Fruit fly (Drosophila melanogaster): ENCODE measurements around the gene CG43740.
A peak's percentile ranks its signal among the peaks of the same experiment; 100 is the strongest.

The CG43740 gene

DNA sequence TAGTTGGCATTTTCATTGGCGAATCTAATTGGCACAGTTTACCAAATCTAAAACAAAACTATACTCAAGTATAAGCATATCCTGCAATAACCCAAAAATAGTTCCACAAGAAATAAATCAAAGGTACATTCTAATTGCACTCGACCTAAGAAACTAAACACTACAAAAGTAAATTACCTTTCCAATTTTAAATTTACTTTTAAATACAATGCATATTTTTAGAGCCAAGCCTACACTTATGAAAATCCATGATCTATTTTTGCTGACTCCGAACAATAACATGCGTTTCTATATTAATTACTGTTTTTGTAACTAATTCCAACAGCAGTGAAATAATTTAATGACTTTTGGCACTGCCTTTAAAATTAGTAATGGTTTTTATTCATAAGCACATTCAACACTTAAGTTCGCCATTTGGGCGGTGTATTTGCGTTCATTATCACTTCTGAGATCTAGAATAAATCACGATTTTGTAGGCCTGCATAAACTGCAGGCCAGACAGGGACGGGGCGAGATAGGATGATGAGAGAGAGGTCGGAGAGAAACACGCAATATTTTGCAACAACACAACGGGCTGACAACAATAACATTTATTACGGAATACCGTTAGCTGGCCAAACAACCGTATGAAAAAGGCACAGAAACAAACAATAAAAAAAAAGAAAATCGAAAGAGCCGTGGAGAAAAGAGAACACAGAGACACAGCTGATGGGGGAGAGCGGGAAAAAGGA, 8.5 kb upstream of the CG43740 start (continued):
- TF ChIP-seq da (GFP tag; optimal IDR thresholded peaks at IDR 0.05) (no peak), Xrp1 (GFP tag; IDR thresholded peaks at IDR 0.05) (no peak), Hr3 (GFP tag; optimal IDR thresholded peaks at IDR 0.05) (peak; percentile 6), CG12155 (GFP tag; optimal IDR thresholded peaks at IDR 0.05) (no peak), CG30403 (GFP tag; optimal IDR thresholded peaks at IDR 0.05) (peak; percentile 46), CG6272 (GFP tag; IDR thresholded peaks at IDR 0.05) (no peak), nerfin-1 (tag; optimal IDR thresholded peaks at IDR 0.05) (peak; percentile 19), CG17802 (tag; optimal IDR thresholded peaks at IDR 0.05) (no peak), crol (GFP tag; IDR thresholded peaks at IDR 0.05) (no peak), Hr39 (optimal IDR thresholded peaks at IDR 0.05) (no peak), CG15269 (tag; optimal IDR thresholded peaks at IDR 0.05) (no peak), CG13894 (tag; optimal IDR thresholded peaks at IDR 0.05) (no peak), CG9727 (GFP tag; optimal IDR thresholded peaks at IDR 0.05) (peak; percentile 25), pros (GFP tag; optimal IDR thresholded peaks at IDR 0.05) (no peak), trh (GFP tag; optimal IDR thresholded peaks at IDR 0.05) (no peak), PHDP (tag; optimal IDR thresholded peaks at IDR 0.05) (no peak), Mad (GFP tag; optimal IDR thresholded peaks at IDR 0.05) (no peak), twi (tag; optimal IDR thresholded peaks at IDR 0.05) (no peak), CG6854 (GFP tag; optimal IDR thresholded peaks at IDR 0.05) (no peak), CG17359 (tag; optimal IDR thresholded peaks at IDR 0.05) (no peak), CG32767 (GFP tag; IDR thresholded peaks at IDR 0.05) (no peak), CG2889 (GFP tag; IDR thresholded peaks at IDR 0.05) (no peak)

DNA sequence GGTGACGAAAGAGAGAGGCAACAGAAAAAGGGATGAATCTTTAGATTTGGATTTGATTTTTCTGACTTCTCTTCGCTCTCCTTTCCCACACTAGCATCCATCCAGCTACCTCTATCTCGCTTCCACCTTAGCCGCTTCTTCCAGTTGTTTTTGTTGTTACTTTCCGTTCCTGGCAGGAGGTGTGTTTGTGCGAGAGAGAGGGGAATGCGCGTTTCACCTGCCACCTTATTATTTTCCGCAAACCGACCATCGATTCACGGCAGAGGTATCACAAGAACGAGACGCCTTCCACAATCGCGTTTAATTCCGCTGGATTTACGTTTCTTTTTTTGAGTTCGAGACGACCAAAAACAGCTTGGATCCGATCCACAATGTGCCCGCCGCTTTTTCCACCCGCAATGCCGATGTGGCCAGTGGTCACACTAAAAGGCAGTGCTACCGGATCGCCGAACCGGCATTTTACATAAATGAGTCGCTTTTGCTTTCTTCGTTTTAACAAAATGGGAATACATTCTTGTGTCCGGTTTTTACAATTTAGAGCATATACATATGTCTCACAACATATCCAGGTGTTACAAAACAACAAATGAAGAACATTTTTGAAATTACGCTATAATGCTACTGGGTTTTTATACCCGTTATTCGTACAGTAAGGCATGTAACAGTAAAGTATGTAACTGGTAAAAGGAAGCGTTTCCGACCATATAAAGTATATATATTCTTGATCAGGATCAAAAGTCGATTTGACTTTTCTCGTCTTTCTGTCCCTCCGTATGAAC, 7.7 kb upstream of the CG43740 start, which contains the start of gene alpha-Man-Ia:
alpha-Man-Ia (minus strand) TSS at position 392 of the 779 bp plus-strand sequence.
- TF ChIP-seq Dref (GFP tag; IDR thresholded peaks at IDR 0.05), result peak; percentile 56
- TF ChIP-seq CG3995 (GFP tag; optimal IDR thresholded peaks at IDR 0.05), result peak; percentile 89
- TF ChIP-seq tgo (GFP tag; IDR thresholded peaks at IDR 0.05), result peak; percentile 19; the same call in 1 of the 3 replicates
- TF ChIP-seq CG8089 (GFP tag; optimal IDR thresholded peaks at IDR 0.05), result no peak
- peak; percentile 55; the same call in 2 of the 3 replicates for TF ChIP-seq CG17361 (GFP tag; IDR thresholded peaks at IDR 0.05)
- TF ChIP-seq gem (tag; optimal IDR thresholded peaks at IDR 0.05), result peak; percentile 18
- peak; percentile 26 for TF ChIP-seq jumu (GFP tag; optimal IDR thresholded peaks at IDR 0.05)
- TF ChIP-seq CG9215 (GFP tag; IDR thresholded peaks at IDR 0.05), result 0 out of 2 replicates have a peak, but pooled peaks have one; percentile 18
- TF ChIP-seq slbo (GFP tag; IDR thresholded peaks at IDR 0.05), result peak; percentile 42; the same call in 1 of the 2 replicates
- TF ChIP-seq phol (tag; optimal IDR thresholded peaks at IDR 0.05), result peak; percentile 49
- TF ChIP-seq lola (GFP tag; optimal IDR thresholded peaks at IDR 0.05), result peak in 1 of 3 experiments; percentile 20
- TF ChIP-seq lab (GFP tag; optimal IDR thresholded peaks at IDR 0.05), result peak; percentile 1
- TF ChIP-seq insv (GFP tag; optimal IDR thresholded peaks at IDR 0.05), result peak in 1 of 2 experiments; percentile 8
- TF ChIP-seq CG18619 (GFP tag; optimal IDR thresholded peaks at IDR 0.05), result peak; percentile 19
- no peak for TF ChIP-seq Bdp1 (GFP tag; optimal IDR thresholded peaks at IDR 0.05)
- peak; percentile 7 for TF ChIP-seq az2 (GFP tag; optimal IDR thresholded peaks at IDR 0.05)
- TF ChIP-seq CG10267 (tag; optimal IDR thresholded peaks at IDR 0.05), result peak; percentile 9
- TF ChIP-seq CG1832 (GFP tag; optimal IDR thresholded peaks at IDR 0.05), result peak; percentile 76
- TF ChIP-seq CG18599 (GFP tag; optimal IDR thresholded peaks at IDR 0.05), result peak; percentile 14
- TF ChIP-seq CG9817 (tag; optimal IDR thresholded peaks at IDR 0.05), result peak; percentile 52
- no peak for TF ChIP-seq CG43689 (GFP tag; IDR thresholded peaks at IDR 0.05)
- peak; percentile 26; the same call in 1 of the 2 replicates for TF ChIP-seq CG32532 (GFP tag; IDR thresholded peaks at IDR 0.05)
- 0 out of 2 replicates have a peak, but pooled peaks have one; percentile 10 for TF ChIP-seq hbn (GFP tag; IDR thresholded peaks at IDR 0.05; ENCODE audit: partially characterized antibody)
- TF ChIP-seq CG6272 (GFP tag; IDR thresholded peaks at IDR 0.05), result 0 out of 2 replicates have a peak, but pooled peaks have one; percentile 23
- TF ChIP-seq CG7839 (tag; optimal IDR thresholded peaks at IDR 0.05), result peak; percentile 36
- TF ChIP-seq al (GFP tag; IDR thresholded peaks at IDR 0.05), result no peak
- TF ChIP-seq CG8765 (GFP tag; IDR thresholded peaks at IDR 0.05), result no peak

All from whole organism, embryonic.